Fruit fly (Drosophila melanogaster) whole organism, embryonic: ENCODE data around the gene inaF-B.
A peak's percentile ranks its signal among the peaks of the same experiment; 100 is the strongest.

Source experiments
- Bgb ChIP-seq: fragments of 200-800 bp; sonication (Bioruptor generic); IDR thresholded peaks from 2 replicates; pipeline ENCODE4 v1.3.6; 2022; ENCODE audit warnings: missing biosample characterization, missing genetic modification characterization; ENCODE audit not compliant: partially characterized antibody
- BtbVII ChIP-seq: fragments of 200-800 bp; sonication (Bioruptor generic); optimal IDR thresholded peaks from 3 replicates; lab custom pipeline; 2017; ENCODE audit warnings: missing biosample characterization, mild to moderate bottlenecking, missing genetic modification characterization
- CG11093 ChIP-seq: fragments of 200-800 bp; sonication (Bioruptor generic); IDR thresholded peaks from 3 replicates; pipeline ENCODE4 v1.3.6; 2022; ENCODE audit warnings: missing biosample characterization, missing genetic modification characterization
- CG12071 ChIP-seq: fragments of 200-800 bp; sonication (Bioruptor generic); optimal IDR thresholded peaks from 3 replicates; lab custom pipeline; 2018; ENCODE audit warnings: missing biosample characterization, mild to moderate bottlenecking, missing genetic modification characterization
- CG13894 ChIP-seq: fragments of 200-800 bp; sonication (Bioruptor generic); optimal IDR thresholded peaks from 3 replicates; lab custom pipeline; 2018; ENCODE audit warnings: missing biosample characterization, mild to moderate bottlenecking, missing genetic modification characterization, moderate library complexity
- CG16779 ChIP-seq: fragments of 200-800 bp; sonication (Bioruptor generic); IDR thresholded peaks from 2 replicates; pipeline ENCODE4 v1.3.6; 2022; ENCODE audit warnings: missing biosample characterization, missing genetic modification characterization
- CG17361 ChIP-seq: fragments of 200-800 bp; sonication (Bioruptor generic); IDR thresholded peaks from 3 replicates; pipeline ENCODE4 v1.3.6; 2022; ENCODE audit warnings: missing biosample characterization, missing genetic modification characterization
- CG17385 ChIP-seq: fragments of 200-800 bp; sonication (Bioruptor generic); optimal IDR thresholded peaks from 3 replicates; lab custom pipeline; 2018; ENCODE audit warnings: missing biosample characterization, mild to moderate bottlenecking, missing genetic modification characterization
- CG17568 ChIP-seq: fragments of 200-800 bp; sonication (Bioruptor generic); optimal IDR thresholded peaks from 2 replicates; lab custom pipeline; 2018; ENCODE audit warnings: missing biosample characterization, mild to moderate bottlenecking, missing genetic modification characterization, moderate library complexity
- CG3838 ChIP-seq: fragments of 200-800 bp; sonication (Bioruptor generic); optimal IDR thresholded peaks from 3 replicates; lab custom pipeline; 2016; ENCODE audit warnings: missing biosample characterization, missing genetic modification characterization
- CG4424 ChIP-seq: fragments of 200-800 bp; sonication (Bioruptor generic); optimal IDR thresholded peaks from 3 replicates; lab custom pipeline; 2016; ENCODE audit warnings: missing biosample characterization, missing genetic modification characterization
- CG6689 ChIP-seq: fragments of 200-800 bp; sonication (Bioruptor generic); IDR thresholded peaks from 2 replicates; pipeline ENCODE4 v1.3.6; 2022; ENCODE audit warnings: missing biosample characterization, missing genetic modification characterization
- CG7745 ChIP-seq: fragments of 200-800 bp; sonication (Bioruptor generic); optimal IDR thresholded peaks from 2 replicates; lab custom pipeline; 2018; ENCODE audit warnings: missing biosample characterization, mild to moderate bottlenecking, missing genetic modification characterization, moderate library complexity
- CG8359 ChIP-seq: fragments of 200-800 bp; sonication (Bioruptor generic); optimal IDR thresholded peaks from 2 replicates; lab custom pipeline; 2017; ENCODE audit warnings: missing biosample characterization, mild to moderate bottlenecking, missing genetic modification characterization, borderline replicate concordance
- CG8478 ChIP-seq: fragments of >200 bp; optimal IDR thresholded peaks from 2 replicates; lab custom pipeline; 2018
- CoRest ChIP-seq: fragments of 200-800 bp; sonication (Bioruptor generic); optimal IDR thresholded peaks from 3 replicates; lab custom pipeline; 2018; ENCODE audit warnings: missing biosample characterization, mild to moderate bottlenecking, missing genetic modification characterization, moderate library complexity
- GATAe ChIP-seq: fragments of 200-800 bp; sonication (Bioruptor generic); conservative IDR thresholded peaks from 2 replicates; pipeline ENCODE4 v1.3.6; 2022; ENCODE audit warnings: missing biosample characterization, missing genetic modification characterization
- H2.0 ChIP-seq: fragments of 200-800 bp; sonication (Bioruptor generic); IDR thresholded peaks from 2 replicates; pipeline ENCODE4 v1.3.6; 2022; ENCODE audit warnings: missing biosample characterization, missing genetic modification characterization
- Hsf ChIP-seq: fragments of 200-800 bp; sonication (Bioruptor generic); optimal IDR thresholded peaks from 3 replicates; lab custom pipeline; 2016; ENCODE audit warnings: missing biosample characterization, missing genetic modification characterization
- Lim3 ChIP-seq: fragments of 200-800 bp; sonication (Bioruptor generic); IDR thresholded peaks from 2 replicates; pipeline ENCODE4 v1.3.6; 2022; ENCODE audit warnings: missing biosample characterization, missing genetic modification characterization
- Nf-YB ChIP-seq: fragments of 200-800 bp; sonication (Bioruptor generic); optimal IDR thresholded peaks from 3 replicates; lab custom pipeline; 2019; ENCODE audit warnings: missing biosample characterization, mild to moderate bottlenecking, missing genetic modification characterization, moderate library complexity
- Sry-δ ChIP-seq: fragments of 200-800 bp; sonication (Bioruptor generic); optimal IDR thresholded peaks from 2 replicates; lab custom pipeline; 2016; ENCODE audit warnings: missing biosample characterization, missing genetic modification characterization
- Vsx1 ChIP-seq: fragments of 200-800 bp; sonication (Bioruptor generic); optimal IDR thresholded peaks from 2 replicates; lab custom pipeline; 2017; ENCODE audit warnings: missing biosample characterization, mild to moderate bottlenecking, missing genetic modification characterization, missing genetic modification reagents
- cg ChIP-seq: fragments of 200-800 bp; sonication (Bioruptor generic); optimal IDR thresholded peaks from 3 replicates; lab custom pipeline; 2019; ENCODE audit warnings: missing biosample characterization, mild to moderate bottlenecking, missing genetic modification characterization, moderate library complexity
- chinmo ChIP-seq: fragments of 200-800 bp; sonication (Bioruptor generic); IDR thresholded peaks from 4 replicates; pipeline ENCODE4 v1.3.6; 2022; ENCODE audit warnings: missing biosample characterization, missing genetic modification characterization; ENCODE audit not compliant: partially characterized antibody
- cwo ChIP-seq: fragments of 200-800 bp; sonication (Bioruptor generic); optimal IDR thresholded peaks from 3 replicates; lab custom pipeline; 2017; ENCODE audit warnings: missing biosample characterization, missing genetic modification characterization, mild to moderate bottlenecking, moderate library complexity, missing genetic modification reagents
- disco-r ChIP-seq: fragments of 200-800 bp; sonication (Bioruptor generic); optimal IDR thresholded peaks from 2 replicates; lab custom pipeline; 2016; ENCODE audit warnings: missing biosample characterization, missing genetic modification characterization
- dmrt11E ChIP-seq: fragments of 200-800 bp; sonication (Bioruptor generic); optimal IDR thresholded peaks from 3 replicates; lab custom pipeline; 2018; ENCODE audit warnings: missing biosample characterization, mild to moderate bottlenecking, missing genetic modification characterization, moderate library complexity
- en ChIP-seq: fragments of 200-800 bp; sonication (Bioruptor generic); optimal IDR thresholded peaks from 2 replicates; lab custom pipeline; 2016; ENCODE audit warnings: missing biosample characterization, missing genetic modification characterization
- eve ChIP-seq, 2 experiments: fragments of >200 bp; optimal IDR thresholded peaks; 2 replicates each; lab custom pipeline; 2017; ENCODE audit warnings: missing biosample characterization in 2 of 2, missing genetic modification characterization in 2 of 2
- ewg ChIP-seq: fragments of 200-800 bp; sonication (Bioruptor generic); optimal IDR thresholded peaks from 3 replicates; lab custom pipeline; 2017; ENCODE audit warnings: mild to moderate bottlenecking, missing biosample characterization, missing genetic modification reagents, missing genetic modification characterization
- fd102C ChIP-seq: fragments of 200-800 bp; sonication (Bioruptor generic); optimal IDR thresholded peaks from 2 replicates; lab custom pipeline; 2018; ENCODE audit warnings: missing biosample characterization, mild to moderate bottlenecking, missing genetic modification characterization, moderate library complexity
- grau ChIP-seq: fragments of 200-800 bp; optimal IDR thresholded peaks from 3 replicates; lab custom pipeline; 2019; ENCODE audit warnings: missing biosample characterization, mild to moderate bottlenecking, missing genetic modification characterization, moderate library complexity
- hb ChIP-seq: fragments of 200-800 bp; sonication (Bioruptor generic); IDR thresholded peaks from 3 replicates; pipeline ENCODE4 v1.3.6; 2022; ENCODE audit warnings: missing biosample characterization, missing genetic modification characterization; ENCODE audit not compliant: partially characterized antibody
- nmo ChIP-seq: fragments of 200-800 bp; sonication (Bioruptor generic); optimal IDR thresholded peaks from 2 replicates; lab custom pipeline; 2018; ENCODE audit warnings: missing biosample characterization, mild to moderate bottlenecking, missing genetic modification characterization, moderate library complexity
- oc ChIP-seq: fragments of 200-800 bp; sonication (Bioruptor generic); optimal IDR thresholded peaks from 2 replicates; lab custom pipeline; 2018; ENCODE audit warnings: missing biosample characterization, mild to moderate bottlenecking, missing genetic modification characterization, moderate library complexity
- otp ChIP-seq: fragments of 200-800 bp; sonication (Bioruptor generic); IDR thresholded peaks from 3 replicates; pipeline ENCODE4, ENCODE4 v1.3.6; 2022; ENCODE audit warnings: missing biosample characterization, missing genetic modification characterization
- psq ChIP-seq: fragments of 200-800 bp; sonication (Bioruptor generic); optimal IDR thresholded peaks from 2 replicates; lab custom pipeline; 2017; ENCODE audit warnings: missing biosample characterization, missing genetic modification characterization
- sim ChIP-seq: fragments of 200-800 bp; sonication (Bioruptor generic); IDR thresholded peaks from 2 replicates; pipeline ENCODE4 v1.3.6; 2022; ENCODE audit warnings: missing biosample characterization, missing genetic modification characterization
- sisA ChIP-seq: fragments of 200-800 bp; sonication (Bioruptor generic); IDR thresholded peaks from 2 replicates; pipeline ENCODE4 v1.3.6; 2022; ENCODE audit warnings: missing biosample characterization, missing genetic modification characterization
- tap ChIP-seq: fragments of 200-800 bp; optimal IDR thresholded peaks from 3 replicates; lab custom pipeline; 2019; ENCODE audit warnings: missing biosample characterization, mild to moderate bottlenecking, missing genetic modification characterization, moderate library complexity
- trh ChIP-seq: fragments of 200-800 bp; sonication (Bioruptor generic); optimal IDR thresholded peaks from 2 replicates; lab custom pipeline; 2016; ENCODE audit warnings: missing biosample characterization, missing genetic modification characterization
- unpg ChIP-seq: fragments of 200-800 bp; sonication (Bioruptor generic); optimal IDR thresholded peaks from 3 replicates; lab custom pipeline; 2018; ENCODE audit warnings: missing biosample characterization, mild to moderate bottlenecking, missing genetic modification characterization, moderate library complexity
- vfl ChIP-seq: fragments of 200-800 bp; sonication (Bioruptor generic); optimal IDR thresholded peaks from 2 replicates; lab custom pipeline; 2016; ENCODE audit warnings: missing biosample characterization, missing genetic modification characterization

Gene inaF-B

dm6 chrX:11736421-11736820, 3.9 kb upstream of the inaF-B start (continued):
- no peak for TF ChIP-seq oc (tag; lab: Kevin White, UChicago)
- peak; percentile 19 for TF ChIP-seq CG4424
- TF ChIP-seq CG7745 (tag; lab: Kevin White, UChicago), result no peak
- no peak for TF ChIP-seq CoRest (tag; lab: Kevin White, UChicago)
- TF ChIP-seq CG17568 (GFP tag; lab: Kevin White, UChicago), result no peak
- no peak for TF ChIP-seq CG8359 (GFP tag; lab: Kevin White, UChicago)
- TF ChIP-seq CG3838 (GFP tag; lab: Kevin White, UChicago), result no peak
- 0 out of 2 replicates have a peak, but pooled peaks have one; percentile 22 for TF ChIP-seq sisA

dm6 chrX:11733795-11734194, 1.2 kb upstream of the inaF-B start, which contains the start of gene inaF-A:
Gene inaF-A, minus strand, starts transcription at chrX:11733895.
- no peak for TF ChIP-seq ewg
- no peak for TF ChIP-seq sim
- TF ChIP-seq Sry-δ (GFP tag; lab: Kevin White, UChicago), result no peak
- TF ChIP-seq BtbVII, result no peak
- TF ChIP-seq cwo (GFP tag; lab: Kevin White, UChicago), result no peak
- no peak for TF ChIP-seq en (GFP tag; lab: Kevin White, UChicago)
- no peak for TF ChIP-seq nmo (GFP tag; lab: Kevin White, UChicago)
- TF ChIP-seq Hsf (GFP tag; lab: Kevin White, UChicago), result no peak
- TF ChIP-seq chinmo (GFP tag; lab: Robert Waterston, UW), result no peak

- no peak for TF ChIP-seq CG12071 (GFP tag; lab: Kevin White, UChicago)
- TF ChIP-seq trh (GFP tag; lab: Kevin White, UChicago), result no peak
- TF ChIP-seq vfl, result no peak
- TF ChIP-seq eve (GFP tag; optimal IDR thresholded peaks at IDR 0.05; lab: Kevin White, UChicago), result no peak
- no peak for TF ChIP-seq Bgb (GFP tag; lab: Robert Waterston, UW)
- no peak for TF ChIP-seq dmrt11E
- no peak for TF ChIP-seq fd102C (GFP tag; lab: Kevin White, UChicago)
- TF ChIP-seq psq (GFP tag; lab: Kevin White, UChicago), result no peak
- TF ChIP-seq CG17385 (GFP tag; lab: Kevin White, UChicago), result no peak
- TF ChIP-seq GATAe, result no peak
- no peak for TF ChIP-seq CG17361 (GFP tag; lab: Robert Waterston, UW)
- TF ChIP-seq CG6689 (GFP tag; lab: Robert Waterston, UW), result no peak
- no peak for TF ChIP-seq hb (GFP tag; lab: Robert Waterston, UW)
- TF ChIP-seq Lim3, result no peak
Measured at dm6 chrX:11731665-11732064, 905 bp downstream of the inaF-B start, which contains the start of gene inaF-C. Gene inaF-C, minus strand, starts transcription at chrX:11731765.

- TF ChIP-seq grau (tag; lab: Kevin White, UChicago) (peak; percentile 12), CG8478 (lab: Kevin White, UChicago) (no peak), disco-r (no peak), otp (GFP tag; lab: Robert Waterston, UW) (no peak), cg (GFP tag; lab: Kevin White, UChicago) (peak; percentile 33), Vsx1 (GFP tag; lab: Kevin White, UChicago) (no peak), CG16779 (GFP tag; lab: Robert Waterston, UW) (no peak), unpg (GFP tag; lab: Kevin White, UChicago) (no peak), CG17568 (GFP tag; lab: Kevin White, UChicago) (no peak), H2.0 (no peak), Nf-YB (GFP tag; lab: Kevin White, UChicago) (peak; percentile 19), tap (no peak), CG11093 (no peak), CG13894 (tag; lab: Kevin White, UChicago) (no peak)
Measured at dm6 chrX:11729993-11730392, 2.6 kb downstream of the inaF-B start.
